Fruit fly (Drosophila melanogaster): Measurements from ENCODE around the gene Plap.
A peak's percentile ranks its signal among the peaks of the same experiment; 100 is the strongest.

Plap gene

DNA sequence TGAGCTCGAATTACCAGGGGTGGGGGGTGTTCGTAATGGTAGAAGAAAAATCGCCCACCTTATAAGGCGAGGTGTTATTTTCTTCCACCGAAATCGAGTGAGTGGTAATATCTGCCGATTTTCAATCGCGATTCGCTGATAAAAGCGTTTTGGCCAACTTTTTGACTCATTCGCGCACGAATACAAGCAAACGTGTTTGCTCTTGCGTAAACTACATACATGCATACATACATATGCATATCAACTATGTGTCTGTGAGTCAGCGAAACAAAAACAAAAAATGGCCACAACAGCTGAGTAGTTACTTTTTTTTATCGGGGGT, 12.8 kb downstream of the Plap start:
- TF ChIP-seq pan (optimal IDR thresholded peaks at IDR 0.05) (no peak), psq (optimal IDR thresholded peaks at IDR 0.05) (no peak), Dll (optimal IDR thresholded peaks at IDR 0.05) (no peak), CG8478 (optimal IDR thresholded peaks at IDR 0.05) (no peak), EcR (GFP tag; optimal IDR thresholded peaks at IDR 0.05) (no peak), usp (GFP tag; optimal IDR thresholded peaks at IDR 0.05) (no peak)

DNA sequence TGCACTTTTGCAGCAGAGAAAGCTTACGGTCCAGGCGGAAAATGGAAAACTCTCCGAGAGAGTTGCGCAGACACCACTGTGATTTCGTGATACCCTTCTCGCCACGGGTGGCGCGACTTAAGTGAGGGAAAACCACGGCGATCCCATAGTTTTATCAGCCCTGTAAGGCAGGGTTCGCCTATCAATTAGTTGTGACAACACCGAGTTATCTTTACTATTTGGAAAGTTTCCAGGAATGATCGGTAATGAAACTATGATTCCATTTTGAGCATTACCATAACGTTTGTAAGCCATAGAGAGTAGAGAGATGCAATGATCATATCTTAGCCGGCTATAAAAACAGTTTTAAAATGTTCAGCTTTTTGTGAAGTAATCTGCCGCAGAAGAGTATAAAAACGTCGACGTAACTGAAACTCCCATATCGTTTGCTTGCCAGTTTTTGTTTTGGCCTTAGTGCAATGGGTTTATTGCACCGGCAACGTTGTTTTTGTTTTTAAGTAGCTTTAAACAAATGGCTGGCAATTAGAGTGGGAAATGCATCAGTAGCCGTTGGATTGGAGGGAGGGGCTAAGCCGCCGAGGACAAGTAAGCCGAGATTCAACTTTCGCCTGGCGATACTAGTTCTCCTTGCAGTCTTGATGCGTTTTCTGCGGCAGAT, 13.4 kb downstream of the Plap start:
- TF ChIP-seq psq (optimal IDR thresholded peaks at IDR 0.05) (no peak), usp (GFP tag; optimal IDR thresholded peaks at IDR 0.05) (no peak), EcR (GFP tag; optimal IDR thresholded peaks at IDR 0.05) (no peak)

DNA sequence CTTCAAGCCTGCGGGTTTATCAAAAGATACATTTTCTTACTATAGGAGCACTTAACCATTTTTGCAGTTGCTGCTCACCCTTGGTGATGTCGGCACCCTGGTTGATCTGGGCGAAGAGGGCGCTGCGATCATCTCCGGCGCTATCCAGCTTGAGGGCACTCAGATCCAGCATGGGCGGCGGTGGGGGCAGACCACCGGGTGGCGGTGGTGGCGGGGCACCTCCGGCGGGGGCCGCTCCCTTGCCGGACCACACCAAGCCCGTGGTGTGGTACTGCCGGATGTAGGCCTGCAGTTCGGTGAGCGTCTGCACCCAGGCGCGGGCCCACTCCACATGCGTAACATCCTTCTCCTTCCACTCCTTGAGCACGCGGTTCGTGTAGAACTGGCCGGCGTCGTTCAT, 17.5 kb downstream of the Plap start:
- TF ChIP-seq CG8478 (optimal IDR thresholded peaks at IDR 0.05) (no peak), Dll (optimal IDR thresholded peaks at IDR 0.05) (no peak), EcR (GFP tag; optimal IDR thresholded peaks at IDR 0.05) (no peak), usp (GFP tag; optimal IDR thresholded peaks at IDR 0.05) (no peak), pan (optimal IDR thresholded peaks at IDR 0.05) (no peak), psq (optimal IDR thresholded peaks at IDR 0.05) (no peak)

DNA sequence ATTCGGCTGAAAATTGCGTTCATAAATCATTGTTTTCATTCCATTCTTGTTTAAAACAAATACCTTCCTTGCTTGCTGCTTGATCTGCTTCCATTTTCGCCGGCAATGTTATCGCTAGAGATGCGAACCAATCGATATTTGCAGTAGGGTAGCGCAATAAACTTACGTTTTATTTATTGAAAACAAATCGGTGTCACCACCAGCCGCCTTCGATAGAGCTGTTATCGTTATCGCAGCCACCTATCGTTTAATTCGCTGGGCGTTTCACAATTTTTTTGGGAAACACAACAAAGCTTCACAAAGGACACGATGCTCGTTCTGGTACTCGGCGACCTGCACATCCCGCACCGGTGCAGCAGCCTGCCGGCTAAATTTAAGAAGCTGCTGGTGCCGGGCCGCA, 19.6 kb downstream of the Plap start, which contains the start of the genes Tfb4 and Vps29:
Gene Tfb4 (minus strand): TSS at position 124 of the 400 bp plus-strand sequence.
Gene Vps29 (plus strand): TSS at position 213 of the 400 bp plus-strand sequence.
- no peak for TF ChIP-seq Dll (optimal IDR thresholded peaks at IDR 0.05)
- no peak for TF ChIP-seq CG8478 (optimal IDR thresholded peaks at IDR 0.05)
- no peak for TF ChIP-seq usp (GFP tag; optimal IDR thresholded peaks at IDR 0.05)
- no peak for TF ChIP-seq EcR (GFP tag; optimal IDR thresholded peaks at IDR 0.05)
- TF ChIP-seq psq (optimal IDR thresholded peaks at IDR 0.05), result no peak
- TF ChIP-seq pan (optimal IDR thresholded peaks at IDR 0.05), result no peak

DNA sequence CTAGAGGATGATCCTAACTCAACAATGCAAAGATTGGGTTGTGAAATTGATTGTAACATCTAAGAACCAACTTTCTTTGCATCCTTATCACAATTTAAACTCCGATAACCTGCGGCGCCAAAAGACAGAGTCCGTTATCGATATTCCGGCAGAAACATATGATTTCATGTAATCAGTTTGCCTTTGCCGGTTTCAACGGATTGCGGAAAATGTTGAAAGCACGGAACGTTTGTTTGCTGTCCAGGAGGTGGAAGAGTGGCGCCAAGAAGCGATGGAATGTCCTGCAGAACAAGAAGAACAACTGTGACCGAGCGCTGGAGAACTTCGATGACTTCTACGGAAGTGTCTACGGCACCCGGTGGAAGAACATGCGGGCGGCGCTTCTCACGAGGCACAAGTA, 22.5 kb downstream of the Plap start:
- TF ChIP-seq Dll (optimal IDR thresholded peaks at IDR 0.05) (no peak), usp (GFP tag; optimal IDR thresholded peaks at IDR 0.05) (no peak), pan (optimal IDR thresholded peaks at IDR 0.05) (no peak)

DNA sequence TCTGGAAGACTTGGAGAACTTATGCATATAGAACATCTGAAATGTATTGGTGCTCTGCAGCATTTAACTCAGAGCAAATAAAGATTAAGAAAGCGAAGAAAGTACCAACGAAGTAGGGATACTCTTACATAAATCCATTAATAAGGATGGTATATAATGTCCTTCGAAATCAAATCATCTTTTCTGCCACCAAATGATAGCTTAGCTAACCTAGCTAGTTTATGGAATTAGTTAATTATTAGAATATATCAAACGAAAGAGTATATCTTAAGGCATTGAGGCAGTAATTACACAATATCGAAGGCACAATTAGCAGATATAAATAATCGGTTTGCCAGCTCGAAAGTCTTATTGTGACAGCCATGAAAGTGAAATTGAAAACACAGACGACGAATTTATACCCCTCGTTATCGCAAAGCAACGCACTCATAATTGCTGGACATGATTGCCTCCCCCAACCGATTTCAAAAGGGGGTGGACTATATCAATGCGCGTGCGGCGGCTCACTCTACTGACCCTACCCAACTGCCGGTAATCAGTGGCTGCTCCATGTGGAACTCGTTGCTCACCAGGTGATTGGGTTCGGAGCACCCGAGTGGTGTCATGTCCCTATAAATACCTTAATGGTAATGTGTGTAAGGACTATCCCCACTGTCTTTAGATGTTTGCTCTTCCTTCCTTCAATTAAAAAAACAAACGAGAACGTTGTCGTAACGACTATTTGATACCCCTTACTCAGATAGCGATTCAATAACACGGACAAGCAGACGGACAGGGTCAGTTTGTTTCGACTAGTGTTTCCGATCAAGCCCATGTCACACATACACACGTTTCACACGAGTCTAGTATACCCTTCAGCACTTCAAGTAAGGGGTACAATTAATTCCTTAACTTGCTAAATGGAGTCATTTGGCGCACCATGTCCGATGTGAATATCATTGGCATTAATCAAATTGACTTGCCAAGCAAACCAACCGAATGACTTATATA, 25.5 kb downstream of the Plap start:
- TF ChIP-seq pan (optimal IDR thresholded peaks at IDR 0.05), result peak; percentile 75
- TF ChIP-seq usp (GFP tag; optimal IDR thresholded peaks at IDR 0.05), result no peak

DNA sequence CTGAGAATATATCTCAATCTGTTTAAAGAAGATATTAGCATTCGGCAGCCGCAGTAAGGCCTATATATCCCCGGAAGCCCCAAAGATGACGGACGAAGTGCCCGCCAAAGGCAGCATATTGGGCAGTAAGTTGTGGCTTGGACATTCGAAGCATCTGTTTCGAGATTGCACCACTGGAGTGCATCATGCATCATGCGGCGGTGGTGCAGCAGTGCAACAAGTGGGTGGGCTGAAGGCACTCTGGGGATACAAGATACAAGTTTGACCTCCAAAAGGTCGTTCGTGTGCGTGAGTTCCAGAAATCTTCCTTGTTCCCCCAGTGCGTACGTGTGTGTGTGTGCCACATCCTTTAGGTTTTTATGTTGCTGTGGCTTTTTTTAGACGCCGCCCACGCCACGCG, 26.9 kb downstream of the Plap start:
- TF ChIP-seq CG8478 (optimal IDR thresholded peaks at IDR 0.05) (no peak), EcR (GFP tag; optimal IDR thresholded peaks at IDR 0.05) (no peak), pan (optimal IDR thresholded peaks at IDR 0.05) (no peak), psq (optimal IDR thresholded peaks at IDR 0.05) (no peak), usp (GFP tag; optimal IDR thresholded peaks at IDR 0.05) (no peak), Dll (optimal IDR thresholded peaks at IDR 0.05) (no peak)

DNA sequence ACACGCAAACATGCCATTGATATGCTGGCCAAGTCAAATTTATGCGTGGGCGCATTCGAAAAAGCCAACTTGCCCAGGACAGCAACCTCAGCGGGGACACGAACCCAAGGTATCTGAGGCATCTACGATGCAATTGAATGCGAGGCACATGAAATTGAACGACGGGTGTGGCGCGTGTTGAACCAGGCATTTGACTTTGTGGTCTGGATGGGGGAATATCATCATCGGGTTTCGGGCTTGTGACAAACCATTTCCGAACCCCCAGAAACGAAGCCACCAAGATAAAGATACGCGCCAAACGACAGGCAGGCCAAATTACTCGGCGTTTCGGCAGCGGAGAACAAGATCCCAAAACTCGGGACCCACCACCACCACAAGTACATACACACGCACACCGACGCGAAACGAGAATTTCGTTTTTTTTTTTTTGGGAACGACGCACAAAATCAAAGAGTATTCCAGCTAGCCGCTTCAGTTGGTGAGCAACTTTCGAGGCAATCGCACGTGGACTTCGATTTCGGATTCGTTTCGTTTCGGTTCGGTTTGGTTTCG, 27.4 kb downstream of the Plap start, which contains the start of gene MFS3:
Gene MFS3 (plus strand): TSS at position 472 of the 552 bp plus-strand sequence.
- TF ChIP-seq Dll (optimal IDR thresholded peaks at IDR 0.05) (peak; percentile 18), EcR (GFP tag; optimal IDR thresholded peaks at IDR 0.05) (no peak)

DNA sequence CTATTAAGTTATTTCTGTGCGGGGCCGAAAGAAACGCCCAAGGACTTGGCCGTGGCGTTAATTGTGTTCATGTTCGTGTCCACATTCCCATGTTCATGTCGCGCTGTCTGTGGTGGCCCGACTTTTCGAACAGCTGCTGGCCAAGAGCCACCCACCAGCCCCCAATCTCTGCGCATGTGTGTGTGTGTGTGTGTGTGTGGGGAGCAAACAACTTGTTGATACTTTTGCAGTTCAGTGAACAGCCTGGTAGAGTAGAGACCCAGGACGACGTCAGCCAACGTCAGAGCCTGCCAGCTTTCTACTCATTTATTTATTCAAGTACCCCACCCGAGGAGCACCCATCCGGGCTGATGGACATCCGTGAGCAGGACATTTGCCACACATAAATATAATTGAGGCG, 33.2 kb downstream of the Plap start:
- no peak for TF ChIP-seq CG8478 (optimal IDR thresholded peaks at IDR 0.05)
- no peak for TF ChIP-seq EcR (GFP tag; optimal IDR thresholded peaks at IDR 0.05)
- no peak for TF ChIP-seq usp (GFP tag; optimal IDR thresholded peaks at IDR 0.05)
- no peak for TF ChIP-seq pan (optimal IDR thresholded peaks at IDR 0.05)
- no peak for TF ChIP-seq Dll (optimal IDR thresholded peaks at IDR 0.05)
- no peak for TF ChIP-seq psq (optimal IDR thresholded peaks at IDR 0.05)

DNA sequence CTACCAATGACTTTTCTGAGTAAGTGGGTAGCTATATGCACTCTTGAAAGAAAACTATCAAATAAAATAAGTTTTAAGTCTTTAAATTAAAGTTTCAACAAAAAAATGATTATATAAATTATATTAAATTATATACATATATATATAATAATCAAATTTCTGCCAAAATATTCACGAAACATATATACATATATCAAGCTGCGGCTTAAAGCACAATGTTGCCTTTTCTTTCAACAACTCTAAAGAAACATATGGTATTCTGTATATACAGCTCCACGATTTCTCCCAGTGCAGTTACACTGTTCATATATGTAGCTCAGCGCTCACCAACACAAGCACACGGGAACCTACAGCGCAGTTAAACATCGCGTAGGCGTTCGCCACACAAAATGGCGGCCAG, 34.7 kb downstream of the Plap start:
- TF ChIP-seq pan (optimal IDR thresholded peaks at IDR 0.05) (no peak), EcR (GFP tag; optimal IDR thresholded peaks at IDR 0.05) (no peak), usp (GFP tag; optimal IDR thresholded peaks at IDR 0.05) (no peak), Dll (optimal IDR thresholded peaks at IDR 0.05) (no peak), psq (optimal IDR thresholded peaks at IDR 0.05) (no peak), CG8478 (optimal IDR thresholded peaks at IDR 0.05) (no peak)

DNA sequence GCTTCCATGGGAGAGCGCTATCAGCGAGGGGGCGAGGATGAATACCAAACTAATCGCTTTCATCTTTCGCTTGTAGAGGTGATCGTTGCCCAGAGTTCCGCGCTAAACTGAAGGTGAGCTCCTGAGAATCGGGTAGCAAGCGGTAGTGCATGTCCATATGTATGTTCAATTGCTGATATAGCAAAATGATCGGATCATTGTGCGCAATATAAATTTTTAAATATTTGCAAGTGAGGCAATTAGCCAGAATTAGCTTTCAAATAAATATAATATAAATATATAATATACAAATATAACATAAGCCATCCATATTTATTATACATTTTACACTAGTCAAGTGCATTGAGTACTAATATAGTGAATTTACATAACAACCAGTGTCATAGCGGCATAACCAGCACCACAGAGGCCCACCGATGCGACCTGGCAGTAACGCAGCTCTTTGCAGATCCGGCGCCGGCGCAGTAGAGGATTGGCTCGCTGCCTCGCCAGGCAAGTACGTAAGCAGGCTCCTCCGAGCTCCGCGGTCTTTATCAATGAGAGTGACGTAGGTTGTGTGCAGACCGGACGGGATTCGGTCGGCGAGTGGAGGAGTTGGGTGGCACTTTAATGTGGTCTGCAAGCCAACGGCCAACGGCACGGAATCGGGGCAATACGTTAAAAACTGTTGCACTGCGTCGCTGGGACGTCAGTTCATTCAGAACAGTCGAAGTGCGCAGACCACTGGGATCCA, 36.0 kb downstream of the Plap start, which contains the start of the genes Iris and CG4577:
Gene Iris (minus strand): TSS at position 88 of the 733 bp plus-strand sequence.
Gene CG4577 (plus strand): TSS at position 683 of the 733 bp plus-strand sequence.
- TF ChIP-seq pan (optimal IDR thresholded peaks at IDR 0.05), result no peak
- TF ChIP-seq psq (optimal IDR thresholded peaks at IDR 0.05), result no peak
- no peak for TF ChIP-seq EcR (GFP tag; optimal IDR thresholded peaks at IDR 0.05)
- no peak for TF ChIP-seq Dll (optimal IDR thresholded peaks at IDR 0.05)
- TF ChIP-seq CG8478 (optimal IDR thresholded peaks at IDR 0.05), result no peak
- TF ChIP-seq usp (GFP tag; optimal IDR thresholded peaks at IDR 0.05), result no peak
